Fruit fly (Drosophila melanogaster) whole organism, embryonic: ENCODE results near the gene ATPsynepsilonL.

Source experiments
- CG10209 ChIP-seq: fragments of 200-800 bp; sonication (Bioruptor generic); optimal IDR thresholded peaks from 3 replicates; lab custom pipeline; 2017; ENCODE audit warnings: missing biosample characterization, mild to moderate bottlenecking, missing genetic modification characterization, missing genetic modification reagents
- CG12391 ChIP-seq: fragments of 200-800 bp; sonication (Bioruptor generic); optimal IDR thresholded peaks from 3 replicates; lab custom pipeline; 2018; ENCODE audit warnings: missing biosample characterization, mild to moderate bottlenecking, missing genetic modification characterization, moderate library complexity
- CG13296 ChIP-seq: fragments of 200-800 bp; sonication (Bioruptor generic); optimal IDR thresholded peaks from 3 replicates; lab custom pipeline; 2018; ENCODE audit warnings: missing biosample characterization, mild to moderate bottlenecking, missing genetic modification characterization
- CG13894 ChIP-seq: fragments of 200-800 bp; sonication (Bioruptor generic); optimal IDR thresholded peaks from 3 replicates; lab custom pipeline; 2018; ENCODE audit warnings: missing biosample characterization, mild to moderate bottlenecking, missing genetic modification characterization, moderate library complexity
- CG15514 ChIP-seq: fragments of 200-800 bp; sonication (Bioruptor generic); optimal IDR thresholded peaks from 3 replicates; lab custom pipeline; 2017; ENCODE audit warnings: missing biosample characterization, missing genetic modification characterization, mild to moderate bottlenecking, moderate library complexity, missing genetic modification reagents
- CG18764 ChIP-seq: fragments of 200-800 bp; sonication (Bioruptor generic); optimal IDR thresholded peaks from 3 replicates; lab custom pipeline; 2016; ENCODE audit warnings: missing biosample characterization, missing genetic modification characterization
- CG32772 ChIP-seq: fragments of 200-800 bp; sonication (Bioruptor generic); IDR thresholded peaks from 2 replicates; pipeline ENCODE4 v1.3.6; 2022; ENCODE audit warnings: missing biosample characterization, missing genetic modification characterization
- CG3726 ChIP-seq: fragments of 200-800 bp; sonication (Bioruptor generic); IDR thresholded peaks from 3 replicates; pipeline ENCODE4, ENCODE4 v1.3.6; 2022; ENCODE audit warnings: missing biosample characterization, missing genetic modification characterization
- CG4820 ChIP-seq: fragments of 200-800 bp; sonication (Bioruptor generic); optimal IDR thresholded peaks from 3 replicates; lab custom pipeline; 2016; ENCODE audit warnings: missing biosample characterization, missing genetic modification characterization
- CG6254 ChIP-seq: fragments of 200-800 bp; sonication (Bioruptor generic); optimal IDR thresholded peaks from 3 replicates; lab custom pipeline; 2017; ENCODE audit warnings: mild to moderate bottlenecking, missing biosample characterization, missing genetic modification reagents, missing genetic modification characterization
- CG6272 ChIP-seq: fragments of 200-800 bp; sonication (Bioruptor generic); IDR thresholded peaks from 2 replicates; pipeline ENCODE4 v1.3.6; 2022; ENCODE audit warnings: missing biosample characterization, missing genetic modification characterization
- CG6654 ChIP-seq: fragments of 200-800 bp; sonication (Bioruptor generic); optimal IDR thresholded peaks from 2 replicates; lab custom pipeline; 2017; ENCODE audit warnings: missing biosample characterization, mild to moderate bottlenecking, missing genetic modification characterization
- CG8089 ChIP-seq: fragments of 200-800 bp; sonication (Bioruptor generic); optimal IDR thresholded peaks from 3 replicates; lab custom pipeline; 2016; ENCODE audit warnings: missing biosample characterization, missing genetic modification characterization
- CG8281 ChIP-seq: fragments of 200-800 bp; sonication (Bioruptor generic); optimal IDR thresholded peaks from 2 replicates; lab custom pipeline; 2018; ENCODE audit warnings: missing biosample characterization, mild to moderate bottlenecking, missing genetic modification characterization, moderate library complexity
- CG8359 ChIP-seq: fragments of 200-800 bp; sonication (Bioruptor generic); optimal IDR thresholded peaks from 2 replicates; lab custom pipeline; 2017; ENCODE audit warnings: missing biosample characterization, mild to moderate bottlenecking, missing genetic modification characterization, borderline replicate concordance
- CG8924 ChIP-seq: fragments of 200-800 bp; optimal IDR thresholded peaks from 3 replicates; lab custom pipeline; 2019; ENCODE audit warnings: missing biosample characterization, mild to moderate bottlenecking, missing genetic modification characterization, moderate library complexity
- CG9215 ChIP-seq: fragments of 200-800 bp; sonication (Bioruptor generic); IDR thresholded peaks from 2 replicates; pipeline ENCODE4 v1.3.6; 2022; ENCODE audit warnings: missing biosample characterization, missing genetic modification characterization
- CG9797 ChIP-seq: fragments of 200-800 bp; sonication (Bioruptor generic); optimal IDR thresholded peaks from 3 replicates; lab custom pipeline; 2018; ENCODE audit warnings: missing biosample characterization, mild to moderate bottlenecking, missing genetic modification characterization
- CTCF ChIP-seq: fragments of 200-800 bp; sonication (Bioruptor generic); optimal IDR thresholded peaks from 2 replicates; lab custom pipeline; 2017; ENCODE audit warnings: missing biosample characterization, mild to moderate bottlenecking, missing genetic modification characterization, moderate library complexity
- D19B ChIP-seq: fragments of 200-800 bp; sonication (Bioruptor generic); optimal IDR thresholded peaks from 2 replicates; lab custom pipeline; 2017; ENCODE audit warnings: missing biosample characterization, mild to moderate bottlenecking, missing genetic modification characterization
- Doc3 ChIP-seq: fragments of 200-800 bp; sonication (Bioruptor generic); IDR thresholded peaks from 3 replicates; pipeline ENCODE4 v1.3.6; 2022; ENCODE audit warnings: missing biosample characterization, missing genetic modification characterization; ENCODE audit not compliant: partially characterized antibody
- Drgx ChIP-seq: fragments of 200-800 bp; sonication (Bioruptor generic); IDR thresholded peaks from 2 replicates; pipeline ENCODE4 v1.3.6; 2022; ENCODE audit warnings: missing biosample characterization, missing genetic modification characterization
- H15 ChIP-seq: fragments of 200-800 bp; sonication (Bioruptor generic); IDR thresholded peaks from 3 replicates; pipeline ENCODE4 v1.3.6; 2022; ENCODE audit warnings: missing biosample characterization, missing genetic modification characterization
- Mrtf ChIP-seq: fragments of 200-800 bp; sonication (Bioruptor generic); IDR thresholded peaks from 3 replicates; pipeline ENCODE4 v1.3.6; 2022; ENCODE audit warnings: missing biosample characterization, missing genetic modification characterization
- NC2α ChIP-seq: fragments of 200-800 bp; sonication (Bioruptor generic); optimal IDR thresholded peaks from 2 replicates; lab custom pipeline; 2016; ENCODE audit warnings: missing biosample characterization, missing genetic modification characterization
- Neu2 ChIP-seq: fragments of 200-800 bp; sonication (Bioruptor generic); optimal IDR thresholded peaks from 3 replicates; lab custom pipeline; 2016; ENCODE audit warnings: missing biosample characterization, missing genetic modification characterization, borderline replicate concordance
- Spps ChIP-seq: fragments of 200-800 bp; sonication (Bioruptor generic); optimal IDR thresholded peaks from 2 replicates; lab custom pipeline; 2018; ENCODE audit warnings: missing biosample characterization, mild to moderate bottlenecking, missing genetic modification characterization
- Stat92E ChIP-seq, 3 experiments: fragments of >200 bp in 2 of 3; fragments of 200-800 bp in 1 of 3; sonication (Bioruptor generic) in 1 of 3; optimal IDR thresholded peaks; 2 replicates each; lab custom pipeline; 2017 to 2019; ENCODE audit warnings: missing biosample characterization in 3 of 3, missing genetic modification characterization in 3 of 3, mild to moderate bottlenecking in 1 of 3, moderate library complexity in 1 of 3
- Tbp ChIP-seq: fragments of >200 bp; optimal IDR thresholded peaks from 2 replicates; lab custom pipeline; 2018; ENCODE audit warnings: missing biosample characterization, missing genetic modification characterization
- Xbp1 ChIP-seq: fragments of 200-800 bp; sonication (Bioruptor generic); optimal IDR thresholded peaks from 3 replicates; lab custom pipeline; 2016; ENCODE audit warnings: missing biosample characterization, mild to moderate bottlenecking, missing genetic modification characterization
- YL-1 ChIP-seq: fragments of 200-800 bp; sonication (Bioruptor generic); optimal IDR thresholded peaks from 3 replicates; lab custom pipeline; 2017; ENCODE audit warnings: missing biosample characterization, mild to moderate bottlenecking, missing genetic modification characterization
- ab ChIP-seq: fragments of 200-800 bp; sonication (Bioruptor generic); optimal IDR thresholded peaks from 2 replicates; lab custom pipeline; 2016; ENCODE audit warnings: missing biosample characterization, missing genetic modification characterization
- ac ChIP-seq: fragments of 200-800 bp; sonication (Bioruptor generic); optimal IDR thresholded peaks from 3 replicates; lab custom pipeline; 2017; ENCODE audit warnings: missing biosample characterization, mild to moderate bottlenecking, missing genetic modification characterization
- ato ChIP-seq: fragments of 200-800 bp; sonication (Bioruptor generic); IDR thresholded peaks from 2 replicates; pipeline ENCODE4 v1.3.6; 2022; ENCODE audit warnings: missing biosample characterization, missing genetic modification characterization; ENCODE audit not compliant: partially characterized antibody
- bigmax ChIP-seq: fragments of 200-800 bp; sonication (Bioruptor generic); optimal IDR thresholded peaks from 2 replicates; lab custom pipeline; 2018; ENCODE audit warnings: missing biosample characterization, mild to moderate bottlenecking, missing genetic modification characterization
- cad ChIP-seq: fragments of >200 bp; optimal IDR thresholded peaks from 2 replicates; lab custom pipeline; 2017; ENCODE audit warnings: missing biosample characterization, missing genetic modification characterization
- da ChIP-seq: fragments of 200-800 bp; sonication (Bioruptor generic); optimal IDR thresholded peaks from 2 replicates; lab custom pipeline; 2016; ENCODE audit warnings: missing biosample characterization, missing genetic modification characterization
- disco-r ChIP-seq: fragments of 200-800 bp; sonication (Bioruptor generic); optimal IDR thresholded peaks from 2 replicates; lab custom pipeline; 2016; ENCODE audit warnings: missing biosample characterization, missing genetic modification characterization
- dysf ChIP-seq: fragments of 200-800 bp; sonication (Bioruptor generic); IDR thresholded peaks from 3 replicates; pipeline ENCODE4 v1.3.6; 2022; ENCODE audit warnings: missing biosample characterization, missing genetic modification characterization
- ftz-f1 ChIP-seq: fragments of 200-800 bp; sonication (Bioruptor generic); optimal IDR thresholded peaks from 2 replicates; lab custom pipeline; 2016; ENCODE audit warnings: missing biosample characterization, missing genetic modification characterization
- hth ChIP-seq: fragments of >200 bp; optimal IDR thresholded peaks from 2 replicates; lab custom pipeline; 2017; ENCODE audit warnings: inconsistent platforms
- jigr1 ChIP-seq: fragments of 200-800 bp; sonication (Bioruptor generic); IDR thresholded peaks from 3 replicates; pipeline ENCODE4 v1.3.6; 2022; ENCODE audit warnings: missing biosample characterization, missing genetic modification characterization
- pita ChIP-seq: fragments of 200-800 bp; sonication (Bioruptor generic); optimal IDR thresholded peaks from 2 replicates; lab custom pipeline; 2017; ENCODE audit warnings: missing biosample characterization, mild to moderate bottlenecking, missing genetic modification characterization
- pros ChIP-seq: fragments of 200-800 bp; sonication (Bioruptor generic); optimal IDR thresholded peaks from 3 replicates; lab custom pipeline; 2019; ENCODE audit warnings: missing biosample characterization, mild to moderate bottlenecking, missing genetic modification characterization, moderate library complexity
- psq ChIP-seq: fragments of 200-800 bp; sonication (Bioruptor generic); optimal IDR thresholded peaks from 2 replicates; lab custom pipeline; 2017; ENCODE audit warnings: missing biosample characterization, missing genetic modification characterization
- row ChIP-seq: fragments of 200-800 bp; sonication (Bioruptor generic); IDR thresholded peaks from 3 replicates; pipeline ENCODE4 v1.3.6; 2022; ENCODE audit warnings: missing biosample characterization, missing genetic modification characterization
- sim ChIP-seq: fragments of 200-800 bp; sonication (Bioruptor generic); IDR thresholded peaks from 2 replicates; pipeline ENCODE4 v1.3.6; 2022; ENCODE audit warnings: missing biosample characterization, missing genetic modification characterization
- stwl ChIP-seq: fragments of 200-800 bp; sonication (Bioruptor generic); optimal IDR thresholded peaks from 3 replicates; lab custom pipeline; 2018; ENCODE audit warnings: missing biosample characterization, mild to moderate bottlenecking, missing genetic modification characterization, moderate library complexity
- wek ChIP-seq: fragments of 200-800 bp; sonication (Bioruptor generic); optimal IDR thresholded peaks from 3 replicates; lab custom pipeline; 2018; ENCODE audit warnings: missing biosample characterization, mild to moderate bottlenecking, missing genetic modification characterization, moderate library complexity
- zen ChIP-seq: fragments of 200-800 bp; sonication (Bioruptor generic); optimal IDR thresholded peaks from 3 replicates; lab custom pipeline; 2018; ENCODE audit warnings: missing biosample characterization, mild to moderate bottlenecking, missing genetic modification characterization, moderate library complexity
- zf30C ChIP-seq: fragments of 200-800 bp; sonication (Bioruptor generic); optimal IDR thresholded peaks from 3 replicates; lab custom pipeline; 2018; ENCODE audit warnings: missing biosample characterization, mild to moderate bottlenecking, missing genetic modification characterization

Gene ATPsynepsilonL

dm6 chr3R:10079267-10079987, 42.1 kb upstream of the ATPsynepsilonL start (continued):
- TF ChIP-seq zen (tag; lab: Kevin White, UChicago) = no peak
- TF ChIP-seq CG18764 (GFP tag; lab: Kevin White, UChicago) = peak; percentile 9
- peak; percentile 35; the same call in 1 of the 3 replicates for TF ChIP-seq dysf
- no peak for TF ChIP-seq CG9797 (GFP tag; lab: Kevin White, UChicago)
- TF ChIP-seq stwl (tag; lab: Kevin White, UChicago) = no peak
- no peak for TF ChIP-seq pita (GFP tag; lab: Kevin White, UChicago)
- TF ChIP-seq Mrtf (GFP tag; lab: Robert Waterston, UW) = 0 out of 3 replicates have a peak, but pooled peaks have one; percentile 29
- TF ChIP-seq Xbp1 (GFP tag; lab: Kevin White, UChicago) = peak; percentile 28
- TF ChIP-seq H15 (GFP tag; lab: Robert Waterston, UW) = no peak
- TF ChIP-seq CG8281 = no peak
- TF ChIP-seq ato (GFP tag; lab: Robert Waterston, UW) = no peak
- TF ChIP-seq CG6272 = no peak
- TF ChIP-seq CG13296 (GFP tag; lab: Kevin White, UChicago) = no peak
- TF ChIP-seq zf30C (GFP tag; lab: Kevin White, UChicago) = no peak
- no peak for TF ChIP-seq Doc3 (GFP tag; lab: Robert Waterston, UW)
- no peak for TF ChIP-seq Spps (tag; lab: Kevin White, UChicago)
- TF ChIP-seq CG10209 (GFP tag; lab: Kevin White, UChicago) = no peak
- TF ChIP-seq CG4820 (GFP tag; lab: Kevin White, UChicago) = peak; percentile 15
- no peak for TF ChIP-seq cad
- no peak for TF ChIP-seq CG3726
- peak; percentile 3 for TF ChIP-seq Neu2 (GFP tag; lab: Kevin White, UChicago)
- no peak for TF ChIP-seq bigmax (GFP tag; lab: Kevin White, UChicago)
- TF ChIP-seq CG8359 (GFP tag; lab: Kevin White, UChicago) = no peak
- TF ChIP-seq CG32772 (GFP tag; lab: Robert Waterston, UW) = no peak
- no peak for TF ChIP-seq wek (GFP tag; lab: Kevin White, UChicago)
- TF ChIP-seq D19B (GFP tag; lab: Kevin White, UChicago) = no peak
- no peak for TF ChIP-seq jigr1
- no peak for TF ChIP-seq CG9215 (GFP tag; lab: Robert Waterston, UW)
- TF ChIP-seq ac = no peak
- no peak for TF ChIP-seq CG8089
- TF ChIP-seq CG15514 = peak; percentile 4
- TF ChIP-seq Tbp (GFP tag; lab: Kevin White, UChicago) = no peak
- TF ChIP-seq psq (GFP tag; lab: Kevin White, UChicago) = no peak
- TF ChIP-seq sim (GFP tag; lab: Robert Waterston, UW) = no peak
- TF ChIP-seq CG6654 (GFP tag; lab: Kevin White, UChicago) = no peak
- TF ChIP-seq YL-1 = no peak
- peak; percentile 49 for TF ChIP-seq row (GFP tag; lab: Robert Waterston, UW)
- TF ChIP-seq CG8924 = no peak
- no peak for TF ChIP-seq Stat92E (GFP tag; optimal IDR thresholded peaks at IDR 0.05; lab: Kevin White, UChicago)
- no peak for TF ChIP-seq ab
- TF ChIP-seq pros (GFP tag; lab: Kevin White, UChicago) = no peak
- no peak for TF ChIP-seq hth (lab: Kevin White, UChicago)
- TF ChIP-seq CTCF (GFP tag; lab: Kevin White, UChicago) = no peak
- no peak for TF ChIP-seq disco-r (GFP tag; lab: Kevin White, UChicago)
- peak; percentile 86 for TF ChIP-seq Drgx (GFP tag; lab: Robert Waterston, UW)
- peak; percentile 52 for TF ChIP-seq ftz-f1 (GFP tag; lab: Kevin White, UChicago)
- TF ChIP-seq NC2α = no peak
- no peak for TF ChIP-seq CG13894 (tag; lab: Kevin White, UChicago)
- TF ChIP-seq CG6254 (GFP tag; lab: Kevin White, UChicago) = no peak
- no peak for TF ChIP-seq da (GFP tag; lab: Kevin White, UChicago)
- TF ChIP-seq CG12391 (tag; lab: Kevin White, UChicago) = peak; percentile 23
